Worm (Caenorhabditis elegans) whole organism, early embryonic: Measurements from ENCODE around the gene B0252.8.

Experiments
- B0310.2 ChIP-seq: sonication (generic microtip); optimal IDR thresholded peaks from 2 replicates; lab custom pipeline; 2016; ENCODE audit warnings: mild to moderate bottlenecking, missing genetic modification characterization, missing compliant biosample characterization
- F13C5.2 ChIP-seq: sonication (generic microtip); optimal IDR thresholded peaks from 2 replicates; lab custom pipeline; 2017; ENCODE audit warnings: mild to moderate bottlenecking, missing genetic modification characterization, inconsistent platforms, missing compliant biosample characterization
- aly-1 ChIP-seq: sonication (generic microtip); optimal IDR thresholded peaks from 2 replicates; lab custom pipeline; 2016; ENCODE audit warnings: missing genetic modification characterization, missing compliant biosample characterization
- ama-1 ChIP-seq: fragments of 150-350 bp; optimal IDR thresholded peaks from 2 replicates; lab custom pipeline; 2014
- ceh-13 ChIP-seq: fragments of 200-800 bp; sonication (Bioruptor generic); optimal IDR thresholded peaks from 2 replicates; lab custom pipeline; 2018; ENCODE audit warnings: mild to moderate bottlenecking, missing genetic modification characterization, missing compliant biosample characterization
- ceh-36 ChIP-seq: sonication (generic microtip); optimal IDR thresholded peaks from 2 replicates; lab custom pipeline; 2016; ENCODE audit warnings: missing genetic modification characterization, inconsistent platforms, missing compliant biosample characterization
- ets-7 ChIP-seq: sonication (generic microtip); optimal IDR thresholded peaks from 2 replicates; lab custom pipeline; 2016; ENCODE audit warnings: missing genotype, missing genetic modification characterization, missing compliant biosample characterization
- flt-1 ChIP-seq: fragments of 200-800 bp; sonication (Bioruptor generic); IDR thresholded peaks from 2 replicates; pipeline ENCODE4 v1.3.6; 2022; ENCODE audit warnings: missing genetic modification characterization, missing compliant biosample characterization
- hmbx-1 ChIP-seq: sonication (generic microtip); optimal IDR thresholded peaks from 2 replicates; lab custom pipeline; 2016; ENCODE audit warnings: mild to moderate bottlenecking, missing genetic modification characterization, missing compliant biosample characterization
- hmg-4 ChIP-seq: fragments of 200-800 bp; sonication (Bioruptor generic); optimal IDR thresholded peaks from 2 replicates; lab custom pipeline; 2018; ENCODE audit warnings: mild to moderate bottlenecking, missing genetic modification characterization, missing compliant biosample characterization
- hnd-1 ChIP-seq: sonication (generic microtip); optimal IDR thresholded peaks from 2 replicates; lab custom pipeline; 2016; ENCODE audit warnings: missing genetic modification characterization, missing compliant biosample characterization
- pes-1 ChIP-seq: fragments of 200-800 bp; sonication (Bioruptor generic); IDR thresholded peaks from 2 replicates; pipeline ENCODE4 v1.3.6; 2022; ENCODE audit warnings: missing genetic modification reagents, missing genetic modification characterization, missing compliant biosample characterization
- scrt-1 ChIP-seq: fragments of 200-800 bp; sonication (Bioruptor generic); IDR thresholded peaks from 2 replicates; pipeline ENCODE4 v1.3.6; 2022; ENCODE audit warnings: missing genetic modification characterization, missing compliant biosample characterization
- sea-1 ChIP-seq: fragments of 200-800 bp; sonication (Bioruptor generic); conservative IDR thresholded peaks from 2 replicates; pipeline ENCODE4 v1.3.6; 2022; ENCODE audit warnings: missing genetic modification characterization, missing compliant biosample characterization
- tbx-11 ChIP-seq: fragments of 200-800 bp; sonication (Bioruptor generic); IDR thresholded peaks from 2 replicates; pipeline ENCODE4 v1.3.6; 2022; ENCODE audit warnings: missing genetic modification characterization, missing compliant biosample characterization
- tbx-37 ChIP-seq: fragments of 200-800 bp; sonication (Bioruptor generic); conservative IDR thresholded peaks from 2 replicates; pipeline ENCODE4 v1.3.6; 2022; ENCODE audit warnings: missing genetic modification reagents, missing genetic modification characterization, missing compliant biosample characterization
- tra-4 ChIP-seq: sonication (generic microtip); optimal IDR thresholded peaks from 2 replicates; lab custom pipeline; 2017; ENCODE audit warnings: missing genetic modification characterization, missing compliant biosample characterization

B0252.8 gene

DNA sequence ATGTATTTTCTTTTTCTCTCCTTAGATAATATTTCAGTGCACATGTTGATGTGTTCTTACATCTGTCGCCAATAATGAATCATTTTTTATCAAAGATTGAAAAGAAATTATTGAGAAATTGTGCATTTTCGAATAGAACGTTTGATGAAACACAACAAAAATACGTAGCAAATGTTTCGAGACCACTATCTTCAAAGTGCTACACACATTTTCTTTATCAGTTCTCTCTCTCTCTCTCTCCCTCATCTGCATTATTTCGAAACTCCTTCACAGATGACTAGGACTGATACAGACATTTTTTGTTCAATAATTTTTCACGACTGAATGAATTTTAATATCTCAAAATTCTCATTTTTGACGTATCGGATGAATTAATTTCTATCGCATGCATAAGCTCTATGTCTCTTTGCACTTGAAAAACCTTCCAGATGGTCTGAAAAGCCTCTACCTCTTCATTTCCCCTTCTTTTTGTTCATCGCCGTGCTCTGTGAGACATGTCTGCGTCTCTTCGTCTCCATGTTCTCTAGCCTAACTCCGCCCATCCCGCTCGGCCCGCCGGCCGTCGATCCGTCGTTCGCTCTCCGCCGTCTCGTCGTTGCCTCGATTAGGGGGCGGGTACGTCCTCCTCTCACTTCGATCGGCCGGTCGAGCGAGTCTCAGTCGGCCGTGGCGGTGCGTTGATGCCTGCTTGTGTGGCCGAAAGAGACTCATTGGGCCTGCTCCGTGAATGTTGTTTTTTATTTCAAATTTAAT lies 27.5 kb downstream of the B0252.8 start:
- TF ChIP-seq ceh-13 (GFP tag; lab: Kevin White, UChicago) = no peak
- TF ChIP-seq hmg-4 = peak; percentile 84
- peak; percentile 41 for TF ChIP-seq aly-1 (tag; lab: Kevin White, UChicago)
- TF ChIP-seq F13C5.2 (tag; lab: Kevin White, UChicago) = peak; percentile 76
- TF ChIP-seq ceh-36 (tag; lab: Kevin White, UChicago) = peak; percentile 43
- TF ChIP-seq ama-1 (lab: Kevin White, UChicago) = no peak
- TF ChIP-seq B0310.2 = no peak

DNA sequence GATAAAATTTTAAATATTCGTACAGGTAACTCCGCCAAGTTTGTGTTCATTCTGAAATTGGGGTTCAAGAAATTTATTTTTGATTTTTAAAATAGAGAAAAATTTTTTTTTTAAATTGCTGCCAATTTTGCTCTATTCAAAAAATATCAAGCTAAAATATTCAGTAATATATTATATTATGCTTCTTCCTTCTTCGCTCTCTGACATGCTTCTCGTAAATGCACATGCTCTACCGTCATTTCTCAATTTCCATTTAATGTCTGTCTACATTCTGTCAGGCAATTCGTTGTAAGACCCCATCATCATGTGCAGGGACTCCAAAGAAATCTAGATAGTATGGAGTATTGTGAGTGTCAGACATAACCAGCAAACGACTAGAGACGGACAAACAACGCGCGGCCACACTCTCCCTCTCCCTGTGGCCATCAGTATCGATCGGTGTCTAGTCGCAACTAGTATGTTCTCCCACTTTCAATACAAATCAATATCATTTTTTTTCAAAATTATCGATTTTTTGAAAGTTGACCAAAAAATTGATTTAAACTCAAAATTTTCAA lies 35.4 kb downstream of the B0252.8 start, which contains the start of the genes malt-1 and ceh-38:
Gene malt-1 (minus strand): TSS at position 51 of the 557 bp plus-strand sequence.
Gene ceh-38 (plus strand): TSS at position 277 of the 557 bp plus-strand sequence.
- TF ChIP-seq F13C5.2 (tag; lab: Kevin White, UChicago) (peak; percentile 67), flt-1 (0 out of 2 replicates have a peak, but pooled peaks have one; percentile 26), hmg-4 (peak; percentile 55), hmbx-1 (tag; lab: Kevin White, UChicago) (no peak), B0310.2 (no peak), ceh-36 (tag; lab: Kevin White, UChicago) (peak; percentile 48)

DNA sequence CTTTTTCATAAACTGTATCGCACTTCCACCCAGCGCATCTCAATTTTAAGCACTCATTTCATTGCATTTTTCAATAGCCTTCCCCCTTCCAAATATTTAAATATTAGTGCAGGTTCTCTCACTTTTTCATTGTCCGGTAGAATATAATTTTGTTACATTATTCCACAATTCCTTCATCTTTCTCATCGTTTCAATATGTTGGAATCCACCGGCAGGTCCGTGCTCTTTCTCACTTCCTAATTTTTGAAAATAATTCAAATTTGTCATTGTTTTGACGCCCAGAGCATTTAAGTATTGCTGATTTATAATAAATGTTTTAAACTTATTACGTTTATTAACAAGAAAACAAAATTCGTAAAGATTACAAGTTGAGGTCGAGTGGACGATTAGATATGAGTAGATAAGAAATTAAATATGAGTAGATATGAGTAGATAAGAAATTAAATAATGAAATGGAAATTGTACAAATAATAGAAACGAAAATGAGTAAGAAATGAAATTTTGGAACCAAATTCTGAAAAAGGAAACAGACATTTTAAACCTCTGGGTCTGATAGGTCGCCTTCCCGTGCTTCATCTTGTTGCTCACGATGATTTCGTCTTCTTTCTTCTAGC lies 39.2 kb downstream of the B0252.8 start:
- TF ChIP-seq hnd-1 (tag; lab: Kevin White, UChicago) (no peak), ceh-36 (tag; lab: Kevin White, UChicago) (no peak), B0310.2 (no peak), ama-1 (lab: Kevin White, UChicago) (no peak), F13C5.2 (tag; lab: Kevin White, UChicago) (no peak), hmbx-1 (tag; lab: Kevin White, UChicago) (no peak), ets-7 (tag; lab: Kevin White, UChicago) (no peak)

DNA sequence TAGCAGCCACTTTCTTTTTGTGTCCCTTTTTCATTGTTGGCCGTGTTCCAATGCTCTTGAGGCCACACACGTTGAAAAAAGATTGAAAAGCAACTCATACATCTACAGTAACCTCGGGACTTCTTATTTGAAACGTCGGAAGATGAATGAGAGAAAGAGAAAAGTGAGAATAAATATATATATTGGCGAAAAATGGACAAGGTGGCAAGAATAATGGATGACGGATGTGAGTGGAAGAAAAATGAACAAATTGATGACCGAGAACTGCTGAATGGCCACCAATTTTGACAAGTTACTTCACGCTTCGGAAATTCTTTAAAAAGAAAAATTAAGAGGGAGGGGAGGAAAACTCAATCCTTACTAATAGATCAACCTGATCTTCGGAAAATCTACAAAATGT lies 42.2 kb downstream of the B0252.8 start:
- TF ChIP-seq F13C5.2 (tag; lab: Kevin White, UChicago) (no peak), B0310.2 (no peak), pes-1 (GFP tag; lab: Robert Waterston, UW) (no peak), ets-7 (tag; lab: Kevin White, UChicago) (no peak), flt-1 (no peak), tra-4 (tag; lab: Kevin White, UChicago) (no peak), tbx-37 (GFP tag; lab: Robert Waterston, UW) (no peak), hmbx-1 (tag; lab: Kevin White, UChicago) (no peak), scrt-1 (GFP tag; lab: Robert Waterston, UW) (no peak)

DNA sequence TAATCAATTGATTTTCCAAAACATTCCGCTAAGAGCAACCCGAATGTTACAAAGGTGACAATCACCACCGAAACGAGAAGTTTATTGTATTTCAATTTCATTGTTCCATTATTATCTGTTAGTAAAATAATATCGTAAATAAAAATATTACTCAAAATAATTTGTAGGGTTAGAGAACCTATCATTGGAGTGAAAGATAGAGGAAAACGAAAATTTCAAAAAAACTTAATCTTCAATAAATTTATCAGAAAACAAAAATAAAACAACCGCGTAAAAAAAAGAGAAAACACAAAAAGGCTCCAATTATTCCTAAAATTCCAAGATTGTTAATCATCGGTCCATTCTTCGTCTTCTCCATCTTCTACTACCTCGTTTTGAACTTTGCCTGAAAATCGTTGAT lies 49.6 kb downstream of the B0252.8 start, which contains the start of gene tra-2:
Gene tra-2 (minus strand): TSS at position 101 of the 400 bp plus-strand sequence.
- TF ChIP-seq tbx-11 (GFP tag; lab: Robert Waterston, UW) (no peak), ceh-36 (tag; lab: Kevin White, UChicago) (no peak), F13C5.2 (tag; lab: Kevin White, UChicago) (no peak), ets-7 (tag; lab: Kevin White, UChicago) (no peak), hnd-1 (tag; lab: Kevin White, UChicago) (no peak), hmbx-1 (tag; lab: Kevin White, UChicago) (no peak), B0310.2 (no peak), sea-1 (GFP tag; lab: Robert Waterston, UW) (no peak), tra-4 (tag; lab: Kevin White, UChicago) (no peak)
